Worm (Caenorhabditis elegans) whole organism, L3 larva: ENCODE results near the gene nhr-193.

Experiments
- ZK546.5 ChIP-seq: sonication (generic microtip); optimal IDR thresholded peaks from 2 replicates; lab custom pipeline; 2017; ENCODE audit warnings: missing biosample characterization, missing genetic modification characterization
- ceh-9 ChIP-seq: sonication (generic microtip); optimal IDR thresholded peaks from 2 replicates; lab custom pipeline; 2018; ENCODE audit warnings: missing biosample characterization, missing genetic modification characterization
- elt-2 ChIP-seq: sonication (generic microtip); optimal IDR thresholded peaks from 2 replicates; lab custom pipeline; 2016; ENCODE audit warnings: missing genetic modification reagents, mild to moderate bottlenecking, missing genetic modification characterization, missing compliant biosample characterization
- fkh-10 ChIP-seq: sonication (generic microtip); optimal IDR thresholded peaks from 2 replicates; lab custom pipeline; 2017; ENCODE audit warnings: missing biosample characterization, missing genetic modification reagents, missing genetic modification characterization
- lin-15B ChIP-seq: fragments of 150-350 bp; optimal IDR thresholded peaks from 2 replicates; lab custom pipeline; 2014; ENCODE audit warnings: missing biosample characterization, missing genetic modification characterization
- lsy-12 ChIP-seq: sonication (generic microtip); optimal IDR thresholded peaks from 2 replicates; lab custom pipeline; 2016; ENCODE audit warnings: mild to moderate bottlenecking, missing genetic modification characterization, missing compliant biosample characterization
- nhr-25 ChIP-seq: sonication (generic microtip); optimal IDR thresholded peaks from 2 replicates; lab custom pipeline; 2017; ENCODE audit warnings: missing biosample characterization, missing genetic modification characterization
- nhr-76 ChIP-seq: fragments of 150-350 bp; sonication (generic microtip); optimal IDR thresholded peaks from 5 replicates; lab custom pipeline; 2014; ENCODE audit warnings: missing biosample characterization, missing genetic modification characterization
- skn-1 ChIP-seq: fragments of 150-350 bp; optimal IDR thresholded peaks from 2 replicates; lab custom pipeline; 2014; ENCODE audit warnings: missing biosample characterization, missing genetic modification characterization
- ztf-11 ChIP-seq: fragments of 150-350 bp; optimal IDR thresholded peaks from 2 replicates; lab custom pipeline; 2014; ENCODE audit warnings: missing biosample characterization, missing genetic modification characterization

DNA sequence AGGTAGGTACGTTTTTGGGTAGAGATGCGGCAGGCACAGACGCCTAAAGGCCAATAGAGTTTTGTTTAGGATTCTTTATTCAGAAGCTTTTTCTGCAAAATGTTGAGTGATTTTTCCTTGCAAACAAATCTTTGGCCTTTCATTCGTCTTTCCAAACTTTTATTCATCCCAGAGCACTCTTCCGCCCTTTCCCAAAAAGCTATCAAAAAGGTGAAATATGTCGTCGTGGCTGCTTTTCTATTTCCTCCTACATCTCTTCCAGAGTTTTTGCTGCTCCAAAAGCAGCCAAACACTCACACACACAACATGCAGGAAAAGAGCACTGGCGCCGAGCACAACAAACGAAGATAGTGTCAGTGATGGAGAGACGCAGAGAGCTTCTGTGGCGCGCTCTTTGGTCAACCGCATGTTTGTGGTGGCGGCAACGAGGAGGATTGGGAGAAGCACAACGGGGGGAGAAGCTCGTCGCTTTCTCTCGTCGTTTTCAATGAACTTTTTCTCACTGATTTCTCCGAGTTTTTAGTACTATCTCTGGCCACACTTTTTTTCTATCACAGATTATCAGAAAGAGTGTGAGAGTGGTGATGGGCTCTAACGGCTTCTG is 8.8 kb downstream of the nhr-193 start:
- TF ChIP-seq fkh-10 (GFP tag; lab: Kevin White, UChicago) (peak; percentile 36), elt-2 (tag; lab: Kevin White, UChicago) (peak; percentile 53), nhr-76 (no peak), lin-15B (tag; lab: Kevin White, UChicago) (peak; percentile 45), lsy-12 (tag; lab: Kevin White, UChicago) (no peak), ceh-9 (tag; lab: Kevin White, UChicago) (no peak), skn-1 (tag; lab: Kevin White, UChicago) (no peak), ztf-11 (tag; lab: Kevin White, UChicago) (no peak), nhr-25 (tag; lab: Kevin White, UChicago) (no peak), ZK546.5 (tag; lab: Kevin White, UChicago) (no peak)
